Fruit fly (Drosophila melanogaster) whole organism, embryonic: ENCODE results near the gene pasi2.
A peak's percentile ranks its signal among the peaks of the same experiment; 100 is the strongest.

Experiments used
- BEAF-32 ChIP-seq: fragments of 200-800 bp; sonication (Bioruptor generic); optimal IDR thresholded peaks from 3 replicates; lab custom pipeline; 2017; ENCODE audit warnings: missing biosample characterization, missing genetic modification characterization, mild to moderate bottlenecking, moderate library complexity, missing genetic modification reagents
- CG10267 ChIP-seq: fragments of 200-800 bp; sonication (Bioruptor generic); optimal IDR thresholded peaks from 2 replicates; lab custom pipeline; 2018; ENCODE audit warnings: missing biosample characterization, mild to moderate bottlenecking, missing genetic modification characterization, moderate library complexity
- CG10543 ChIP-seq: fragments of 200-800 bp; sonication (Bioruptor generic); optimal IDR thresholded peaks from 3 replicates; lab custom pipeline; 2017; ENCODE audit warnings: missing biosample characterization, mild to moderate bottlenecking, missing genetic modification characterization, moderate library complexity
- CG10654 ChIP-seq: fragments of 200-800 bp; sonication (Bioruptor generic); optimal IDR thresholded peaks from 2 replicates; lab custom pipeline; 2016; ENCODE audit warnings: missing biosample characterization, missing genetic modification characterization
- CG11456 ChIP-seq: fragments of 200-800 bp; sonication (Bioruptor generic); IDR thresholded peaks from 3 replicates; pipeline ENCODE4 v1.3.6; 2022; ENCODE audit warnings: missing biosample characterization, missing genetic modification characterization
- CG13296 ChIP-seq: fragments of 200-800 bp; sonication (Bioruptor generic); optimal IDR thresholded peaks from 3 replicates; lab custom pipeline; 2018; ENCODE audit warnings: missing biosample characterization, mild to moderate bottlenecking, missing genetic modification characterization
- CG14014 ChIP-seq: fragments of 200-800 bp; sonication (Bioruptor generic); IDR thresholded peaks from 2 replicates; pipeline ENCODE4 v1.3.6; 2022; ENCODE audit warnings: missing biosample characterization, missing genetic modification characterization
- CG14441 ChIP-seq: fragments of 200-800 bp; sonication (Bioruptor generic); IDR thresholded peaks from 2 replicates; pipeline ENCODE4 v1.3.6; 2022; ENCODE audit warnings: missing biosample characterization, missing genetic modification characterization
- CG16779 ChIP-seq: fragments of 200-800 bp; sonication (Bioruptor generic); IDR thresholded peaks from 2 replicates; pipeline ENCODE4 v1.3.6; 2022; ENCODE audit warnings: missing biosample characterization, missing genetic modification characterization
- CG17186 ChIP-seq: fragments of 200-800 bp; sonication (Bioruptor generic); optimal IDR thresholded peaks from 3 replicates; lab custom pipeline; 2017; ENCODE audit warnings: missing biosample characterization, missing genetic modification reagents, missing genetic modification characterization
- CG2202 ChIP-seq: fragments of 200-800 bp; sonication (Bioruptor generic); optimal IDR thresholded peaks from 2 replicates; lab custom pipeline; 2018; ENCODE audit warnings: missing biosample characterization, mild to moderate bottlenecking, missing genetic modification characterization
- CG3163 ChIP-seq: fragments of 200-800 bp; sonication (Bioruptor generic); optimal IDR thresholded peaks from 3 replicates; lab custom pipeline; 2016; ENCODE audit warnings: missing biosample characterization, missing genetic modification characterization
- CG34376 ChIP-seq: fragments of 200-800 bp; sonication (Bioruptor generic); optimal IDR thresholded peaks from 2 replicates; lab custom pipeline; 2018; ENCODE audit warnings: missing biosample characterization, mild to moderate bottlenecking, missing genetic modification characterization
- CG4360 ChIP-seq: fragments of 200-800 bp; sonication (Bioruptor generic); IDR thresholded peaks from 2 replicates; pipeline ENCODE4 v1.3.6; 2022; ENCODE audit warnings: missing biosample characterization, missing genetic modification characterization
- CG7271 ChIP-seq: fragments of 200-800 bp; sonication (Bioruptor generic); optimal IDR thresholded peaks from 2 replicates; lab custom pipeline; 2018; ENCODE audit warnings: missing biosample characterization, mild to moderate bottlenecking, missing genetic modification characterization, moderate library complexity
- CG7556 ChIP-seq: fragments of 200-800 bp; sonication (Bioruptor generic); optimal IDR thresholded peaks from 2 replicates; lab custom pipeline; 2017; ENCODE audit warnings: missing biosample characterization, mild to moderate bottlenecking, missing genetic modification characterization
- CG7987 ChIP-seq: fragments of 200-800 bp; sonication (Bioruptor generic); optimal IDR thresholded peaks from 2 replicates; lab custom pipeline; 2018; ENCODE audit warnings: missing biosample characterization, mild to moderate bottlenecking, missing genetic modification characterization, moderate library complexity
- CG8765 ChIP-seq: fragments of 200-800 bp; sonication (Bioruptor generic); IDR thresholded peaks from 2 replicates; pipeline ENCODE4 v1.3.6; 2022; ENCODE audit warnings: missing biosample characterization, missing genetic modification characterization
- CkIIα-i1 ChIP-seq: fragments of 200-800 bp; sonication (Bioruptor generic); IDR thresholded peaks from 2 replicates; pipeline ENCODE4 v1.3.6; 2022; ENCODE audit warnings: missing biosample characterization, missing genetic modification characterization
- Dad ChIP-seq: fragments of 200-800 bp; sonication (Bioruptor generic); optimal IDR thresholded peaks from 3 replicates; lab custom pipeline; 2016; ENCODE audit warnings: missing biosample characterization, missing genetic modification characterization
- Dek ChIP-seq: fragments of 200-800 bp; sonication (Bioruptor generic); optimal IDR thresholded peaks from 3 replicates; lab custom pipeline; 2019; ENCODE audit warnings: missing biosample characterization, mild to moderate bottlenecking, missing genetic modification characterization, moderate library complexity
- Dip3 ChIP-seq: fragments of 200-800 bp; sonication (Bioruptor generic); optimal IDR thresholded peaks from 3 replicates; lab custom pipeline; 2016; ENCODE audit warnings: missing biosample characterization, missing genetic modification characterization
- E2f2 ChIP-seq: fragments of 200-800 bp; sonication (Bioruptor generic); IDR thresholded peaks from 2 replicates; pipeline ENCODE4 v1.3.6; 2022; ENCODE audit warnings: missing biosample characterization, missing genetic modification characterization
- ERR ChIP-seq: fragments of 200-800 bp; sonication (Bioruptor generic); optimal IDR thresholded peaks from 2 replicates; lab custom pipeline; 2016; ENCODE audit warnings: missing biosample characterization, missing genetic modification characterization
- Fer1 ChIP-seq: fragments of 200-800 bp; sonication (Bioruptor generic); optimal IDR thresholded peaks from 2 replicates; lab custom pipeline; 2017; ENCODE audit warnings: missing biosample characterization, mild to moderate bottlenecking, missing genetic modification characterization
- Mad ChIP-seq: fragments of 200-800 bp; sonication (Bioruptor generic); optimal IDR thresholded peaks from 2 replicates; lab custom pipeline; 2016; ENCODE audit warnings: missing biosample characterization, missing genetic modification characterization
- Poxn ChIP-seq: fragments of 200-800 bp; sonication (Bioruptor generic); IDR thresholded peaks from 2 replicates; pipeline ENCODE4 v1.3.6; 2022; ENCODE audit warnings: missing biosample characterization, missing genetic modification characterization
- Rx ChIP-seq: fragments of 200-800 bp; sonication (Bioruptor generic); IDR thresholded peaks from 2 replicates; pipeline ENCODE4 v1.3.6; 2022; ENCODE audit warnings: missing biosample characterization, missing genetic modification characterization
- Sin3A ChIP-seq: fragments of >200 bp; optimal IDR thresholded peaks from 2 replicates; lab custom pipeline; 2018
- Six4 ChIP-seq: fragments of 200-800 bp; sonication (Bioruptor generic); optimal IDR thresholded peaks from 2 replicates; lab custom pipeline; 2016; ENCODE audit warnings: missing biosample characterization, missing genetic modification characterization
- Sox100B ChIP-seq: fragments of 200-800 bp; sonication (Bioruptor generic); optimal IDR thresholded peaks from 3 replicates; lab custom pipeline; 2018; ENCODE audit warnings: missing biosample characterization, mild to moderate bottlenecking, missing genetic modification characterization
- TFAM ChIP-seq: fragments of 200-800 bp; sonication (Bioruptor generic); optimal IDR thresholded peaks from 2 replicates; lab custom pipeline; 2017; ENCODE audit warnings: missing biosample characterization, missing genetic modification characterization, inconsistent platforms
- Xrp1 ChIP-seq: fragments of 200-800 bp; sonication (Bioruptor generic); IDR thresholded peaks from 2 replicates; pipeline ENCODE4 v1.3.6; 2022; ENCODE audit warnings: missing biosample characterization, missing genetic modification characterization
- al ChIP-seq: fragments of 200-800 bp; sonication (Bioruptor generic); IDR thresholded peaks from 2 replicates; pipeline ENCODE4 v1.3.6; 2022; ENCODE audit warnings: missing biosample characterization, missing genetic modification characterization
- ase ChIP-seq: fragments of 200-800 bp; sonication (Bioruptor generic); IDR thresholded peaks from 3 replicates; pipeline ENCODE4 v1.3.6; 2022; ENCODE audit warnings: missing biosample characterization, missing genetic modification characterization
- corto ChIP-seq: fragments of 200-800 bp; sonication (Bioruptor generic); optimal IDR thresholded peaks from 2 replicates; lab custom pipeline; 2016; ENCODE audit warnings: missing biosample characterization, mild to moderate bottlenecking, missing genetic modification characterization, moderate library complexity
- cwo ChIP-seq: fragments of 200-800 bp; sonication (Bioruptor generic); optimal IDR thresholded peaks from 3 replicates; lab custom pipeline; 2017; ENCODE audit warnings: missing biosample characterization, missing genetic modification characterization, mild to moderate bottlenecking, moderate library complexity, missing genetic modification reagents
- dmrt11E ChIP-seq: fragments of 200-800 bp; sonication (Bioruptor generic); optimal IDR thresholded peaks from 3 replicates; lab custom pipeline; 2018; ENCODE audit warnings: missing biosample characterization, mild to moderate bottlenecking, missing genetic modification characterization, moderate library complexity
- esg ChIP-seq: fragments of 200-800 bp; sonication (Bioruptor generic); conservative IDR thresholded peaks from 2 replicates; pipeline ENCODE4 v1.3.6; 2022; ENCODE audit warnings: missing biosample characterization, missing genetic modification characterization
- fru ChIP-seq: fragments of >200 bp; optimal IDR thresholded peaks from 2 replicates; lab custom pipeline; 2017
- hkb ChIP-seq, 2 experiments: fragments of 200-800 bp in 1 of 2; fragments of >200 bp in 1 of 2; sonication (Bioruptor generic) in 1 of 2; IDR thresholded peaks in 1 of 2; optimal IDR thresholded peaks in 1 of 2; 2 replicates each; pipeline versions ENCODE4 v1.3.6 to Lab custom; 2017 to 2022; ENCODE audit warnings: missing biosample characterization in 1 of 2, missing genetic modification characterization in 1 of 2
- hth ChIP-seq: fragments of >200 bp; optimal IDR thresholded peaks from 2 replicates; lab custom pipeline; 2017; ENCODE audit warnings: inconsistent platforms
- jing ChIP-seq: fragments of 200-800 bp; sonication (Bioruptor generic); optimal IDR thresholded peaks from 2 replicates; lab custom pipeline; 2018; ENCODE audit warnings: missing biosample characterization, mild to moderate bottlenecking, missing genetic modification characterization
- onecut ChIP-seq: fragments of 200-800 bp; sonication (Bioruptor generic); IDR thresholded peaks from 2 replicates; pipeline ENCODE4 v1.3.6; 2022; ENCODE audit warnings: missing biosample characterization, missing genetic modification characterization
- org-1 ChIP-seq: fragments of 200-800 bp; sonication (Bioruptor generic); optimal IDR thresholded peaks from 2 replicates; lab custom pipeline; 2017; ENCODE audit warnings: missing biosample characterization, missing genetic modification characterization
- pita ChIP-seq: fragments of 200-800 bp; sonication (Bioruptor generic); optimal IDR thresholded peaks from 2 replicates; lab custom pipeline; 2017; ENCODE audit warnings: missing biosample characterization, mild to moderate bottlenecking, missing genetic modification characterization
- sd ChIP-seq: fragments of 200-800 bp; sonication (Bioruptor generic); optimal IDR thresholded peaks from 3 replicates; lab custom pipeline; 2018; ENCODE audit warnings: missing biosample characterization, mild to moderate bottlenecking, missing genetic modification characterization, moderate library complexity
- sens ChIP-seq: fragments of 200-800 bp; sonication (Bioruptor generic); peaks from one replicate; lab custom pipeline; 2016; ENCODE audit warnings: missing biosample characterization, missing genetic modification characterization
- so ChIP-seq: fragments of 200-800 bp; sonication (Bioruptor generic); IDR thresholded peaks from 3 replicates; pipeline ENCODE4 v1.3.6; 2022; ENCODE audit warnings: missing biosample characterization, missing genetic modification characterization
- vnd ChIP-seq: fragments of 200-800 bp; sonication (Bioruptor generic); IDR thresholded peaks from 3 replicates; pipeline ENCODE4 v1.3.6; 2022; ENCODE audit warnings: missing biosample characterization, missing genetic modification characterization; ENCODE audit not compliant: partially characterized antibody
- zfh1 ChIP-seq: fragments of 200-800 bp; sonication (Bioruptor generic); IDR thresholded peaks from 3 replicates; pipeline ENCODE4 v1.3.6; 2022; ENCODE audit warnings: missing biosample characterization, missing genetic modification characterization

pasi2 gene

DNA sequence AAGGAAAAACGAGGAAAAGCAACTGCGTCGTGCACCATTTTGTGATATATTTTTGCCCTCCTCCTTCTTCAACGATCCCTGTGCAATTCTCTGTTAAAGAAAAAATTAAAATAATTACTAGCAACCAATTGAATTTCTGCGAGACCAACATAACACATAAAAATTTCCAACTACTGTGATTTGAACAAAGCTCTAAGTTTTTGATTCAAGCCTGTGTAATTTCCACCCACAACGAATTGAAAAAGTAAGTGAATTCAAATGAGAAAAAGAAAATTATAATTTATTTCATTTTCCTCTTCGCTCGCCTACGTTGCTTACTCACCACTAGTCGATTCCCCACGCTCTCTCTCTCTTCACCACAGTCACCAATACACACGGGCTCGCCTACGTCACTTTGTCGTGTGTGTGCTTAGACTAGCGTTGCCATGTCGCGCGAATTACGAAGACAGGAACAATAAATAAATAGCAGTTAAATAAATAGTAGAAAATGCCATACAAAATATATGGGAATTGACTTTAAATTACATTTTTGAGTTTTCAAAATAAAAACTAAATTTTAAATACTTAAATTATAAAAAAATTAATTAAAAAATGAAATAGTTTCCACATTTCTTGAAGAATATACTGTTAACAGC is 7.4 kb downstream of the pasi2 start (continued):
- TF ChIP-seq CG10267 (tag; lab: Kevin White, UChicago): peak; percentile 46
- no peak for TF ChIP-seq CG17186 (GFP tag; lab: Kevin White, UChicago)
- peak; percentile 75 for TF ChIP-seq CG13296 (GFP tag; lab: Kevin White, UChicago)
- peak; percentile 50 for TF ChIP-seq onecut (GFP tag; lab: Robert Waterston, UW)
- TF ChIP-seq hkb (optimal IDR thresholded peaks at IDR 0.05; lab: Kevin White, UChicago): no peak
- peak; percentile 57; the same call in 1 of the 2 replicates for TF ChIP-seq hkb (GFP tag; IDR thresholded peaks at IDR 0.05; lab: Robert Waterston, UW)
- no peak for TF ChIP-seq so
- TF ChIP-seq Xrp1 (GFP tag; lab: Robert Waterston, UW): peak; percentile 66
- TF ChIP-seq CG11456 (GFP tag; lab: Robert Waterston, UW): no peak
- TF ChIP-seq CG4360 (GFP tag; lab: Robert Waterston, UW): no peak
- TF ChIP-seq esg (GFP tag; lab: Robert Waterston, UW): no peak
- TF ChIP-seq Dad (GFP tag; lab: Kevin White, UChicago): no peak
- TF ChIP-seq CG7987: peak; percentile 84
- TF ChIP-seq fru (lab: Kevin White, UChicago): no peak
- no peak for TF ChIP-seq corto
- TF ChIP-seq Sox100B (GFP tag; lab: Kevin White, UChicago): peak; percentile 57
- no peak for TF ChIP-seq ase (GFP tag; lab: Robert Waterston, UW)
- no peak for TF ChIP-seq CG14441 (GFP tag; lab: Robert Waterston, UW)
- TF ChIP-seq CG3163 (GFP tag; lab: Kevin White, UChicago): no peak
- no peak for TF ChIP-seq CG16779 (GFP tag; lab: Robert Waterston, UW)
- no peak for TF ChIP-seq Rx
- peak; percentile 74 for TF ChIP-seq CG10543 (GFP tag; lab: Kevin White, UChicago)
- TF ChIP-seq CG14014 (GFP tag; lab: Robert Waterston, UW): peak; percentile 11; the same call in 1 of the 2 replicates
- TF ChIP-seq jing (GFP tag; lab: Kevin White, UChicago): no peak
- TF ChIP-seq al (GFP tag; lab: Robert Waterston, UW): no peak
- TF ChIP-seq CkIIα-i1 (GFP tag; lab: Robert Waterston, UW): no peak
- TF ChIP-seq pita (GFP tag; lab: Kevin White, UChicago): no peak
- TF ChIP-seq CG8765 (GFP tag; lab: Robert Waterston, UW): no peak
- peak; percentile 60 for TF ChIP-seq CG34376
- peak; percentile 63; the same call in 1 of the 3 replicates for TF ChIP-seq zfh1 (GFP tag; lab: Robert Waterston, UW)
- TF ChIP-seq dmrt11E (tag; lab: Kevin White, UChicago): peak; percentile 25
- no peak for TF ChIP-seq TFAM (GFP tag; lab: Kevin White, UChicago)
- TF ChIP-seq Fer1: peak; percentile 80
- no peak for TF ChIP-seq BEAF-32 (GFP tag; lab: Kevin White, UChicago)
- TF ChIP-seq Dip3: no peak
- no peak for TF ChIP-seq Mad (GFP tag; lab: Kevin White, UChicago)
- peak; percentile 18 for TF ChIP-seq Six4
- no peak for TF ChIP-seq hth (lab: Kevin White, UChicago)
- peak; percentile 50 for TF ChIP-seq CG7556
- peak; percentile 13 for TF ChIP-seq sd (tag; lab: Kevin White, UChicago)
- TF ChIP-seq vnd (GFP tag; lab: Robert Waterston, UW): no peak
- TF ChIP-seq CG2202 (tag; lab: Kevin White, UChicago): peak; percentile 27
- peak; percentile 29 for TF ChIP-seq Dek (tag; lab: Kevin White, UChicago)
- TF ChIP-seq E2f2: peak; percentile 39; the same call in 1 of the 2 replicates
- no peak for TF ChIP-seq CG7271
- peak; percentile 49 for TF ChIP-seq cwo (GFP tag; lab: Kevin White, UChicago)
- no peak for TF ChIP-seq Sin3A (lab: Kevin White, UChicago)
- TF ChIP-seq ERR: no peak
- peak; percentile 73 for TF ChIP-seq sens
- no peak for TF ChIP-seq org-1 (GFP tag; lab: Kevin White, UChicago)
- TF ChIP-seq CG10654 (GFP tag; lab: Kevin White, UChicago): peak; percentile 20
- TF ChIP-seq Poxn (GFP tag; lab: Robert Waterston, UW): no peak
